Worm (Caenorhabditis elegans) whole organism, young adult: ENCODE results near the gene F01F1.3.

ENCODE experiments used
- B0261.1 ChIP-seq: sonication (generic microtip); optimal IDR thresholded peaks from 2 replicates; lab custom pipeline; 2016; ENCODE audit warnings: mild to moderate bottlenecking, missing genetic modification characterization, moderate library complexity, missing compliant biosample characterization
- B0336.3 ChIP-seq: fragments of 200-800 bp; sonication (Bioruptor generic); IDR thresholded peaks from 2 replicates; pipeline ENCODE4 v1.3.6; 2022; ENCODE audit warnings: missing genetic modification characterization, missing compliant biosample characterization
- C17E4.6 ChIP-seq: fragments of 200-800 bp; sonication (Bioruptor generic); IDR thresholded peaks from 2 replicates; pipeline ENCODE4 v1.3.6; 2022; ENCODE audit warnings: missing genetic modification reagents, missing genetic modification characterization, missing compliant biosample characterization
- F10E7.11 ChIP-seq: sonication (generic microtip); optimal IDR thresholded peaks from 2 replicates; lab custom pipeline; 2017; ENCODE audit warnings: mild to moderate bottlenecking, missing genetic modification characterization, moderate library complexity, missing compliant biosample characterization
- F22D6.2 ChIP-seq: sonication (generic microtip); optimal IDR thresholded peaks from 2 replicates; lab custom pipeline; 2016; ENCODE audit warnings: mild to moderate bottlenecking, missing genetic modification characterization, missing compliant biosample characterization
- F39B2.1 ChIP-seq: fragments of 200-800 bp; sonication (Bioruptor generic); IDR thresholded peaks from 2 replicates; pipeline ENCODE4 v1.3.6; 2022; ENCODE audit warnings: missing genetic modification reagents, missing genetic modification characterization, missing compliant biosample characterization
- F57A8.1 ChIP-seq: fragments of 200-800 bp; sonication (Bioruptor generic); optimal IDR thresholded peaks from 2 replicates; lab custom pipeline; 2018; ENCODE audit warnings: mild to moderate bottlenecking, missing genetic modification characterization, moderate library complexity, missing compliant biosample characterization
- Y53G8AR.9 ChIP-seq: fragments of 200-800 bp; sonication (Bioruptor generic); conservative IDR thresholded peaks from 2 replicates; pipeline ENCODE4 v1.3.6; 2022; ENCODE audit warnings: missing genetic modification reagents, missing genetic modification characterization, missing compliant biosample characterization
- Y56A3A.18 ChIP-seq: fragments of 200-800 bp; sonication (Bioruptor generic); IDR thresholded peaks from 2 replicates; pipeline ENCODE4 v1.3.6; 2022; ENCODE audit warnings: missing genetic modification reagents, missing genetic modification characterization, missing compliant biosample characterization
- Y95B8A.8 ChIP-seq: fragments of 200-800 bp; sonication (Bioruptor generic); IDR thresholded peaks from 2 replicates; pipeline ENCODE4 v1.3.6; 2022; ENCODE audit warnings: missing genetic modification reagents, missing genetic modification characterization, missing compliant biosample characterization
- ZK185.1 ChIP-seq: sonication (generic microtip); optimal IDR thresholded peaks from 2 replicates; lab custom pipeline; 2016; ENCODE audit warnings: mild to moderate bottlenecking, missing genetic modification characterization, missing compliant biosample characterization; ENCODE audit not compliant: poor library complexity, severe bottlenecking
- akir-1 ChIP-seq: fragments of 200-800 bp; sonication (Bioruptor generic); optimal IDR thresholded peaks from 2 replicates; lab custom pipeline; 2018; ENCODE audit warnings: mild to moderate bottlenecking, missing genetic modification characterization, moderate library complexity, missing compliant biosample characterization
- aptf-2 ChIP-seq: fragments of 200-800 bp; sonication (Bioruptor generic); conservative IDR thresholded peaks from 2 replicates; pipeline ENCODE4 v1.3.6; 2022; ENCODE audit warnings: missing genetic modification reagents, missing genetic modification characterization, missing compliant biosample characterization
- cebp-1 ChIP-seq, 2 experiments: fragments of 200-800 bp in 1 of 2; sonication (Bioruptor generic) in 1 of 2; sonication (generic microtip) in 1 of 2; IDR thresholded peaks in 1 of 2; optimal IDR thresholded peaks in 1 of 2; 2 replicates each; pipeline versions ENCODE4 v1.3.6 to Lab custom; 2017 to 2022; ENCODE audit warnings: missing compliant biosample characterization in 2 of 2, missing genetic modification characterization in 2 of 2, mild to moderate bottlenecking in 1 of 2, missing genetic modification reagents in 1 of 2, moderate library complexity in 1 of 2
- cebp-2 ChIP-seq: fragments of 200-800 bp; sonication (Bioruptor generic); IDR thresholded peaks from 2 replicates; pipeline ENCODE4 v1.3.6; 2022; ENCODE audit warnings: missing genetic modification characterization, missing compliant biosample characterization
- ceh-58 ChIP-seq: fragments of 200-800 bp; sonication (Bioruptor generic); IDR thresholded peaks from 2 replicates; pipeline ENCODE4 v1.3.6; 2022; ENCODE audit warnings: missing genetic modification characterization, missing compliant biosample characterization
- ceh-79 ChIP-seq: sonication (generic microtip); optimal IDR thresholded peaks from 2 replicates; lab custom pipeline; 2017; ENCODE audit warnings: mild to moderate bottlenecking, missing genetic modification characterization, missing compliant biosample characterization
- ceh-91 ChIP-seq: fragments of 200-800 bp; sonication (Bioruptor generic); IDR thresholded peaks from 2 replicates; pipeline ENCODE4 v1.3.6; 2022; ENCODE audit warnings: missing genetic modification reagents, missing genetic modification characterization, missing compliant biosample characterization
- dox-1 ChIP-seq: fragments of 200-800 bp; sonication (Bioruptor generic); IDR thresholded peaks from 2 replicates; pipeline ENCODE4 v1.3.6; 2022; ENCODE audit warnings: missing genetic modification reagents, missing genetic modification characterization, missing compliant biosample characterization
- egrh-3 ChIP-seq: fragments of 200-800 bp; sonication (Bioruptor generic); IDR thresholded peaks from 2 replicates; pipeline ENCODE4 v1.3.6; 2022; ENCODE audit warnings: missing genetic modification reagents, missing genetic modification characterization, missing compliant biosample characterization
- ekl-4 ChIP-seq: fragments of 200-800 bp; sonication (Bioruptor generic); IDR thresholded peaks from 2 replicates; pipeline ENCODE4 v1.3.6; 2022; ENCODE audit warnings: missing genetic modification reagents, missing genetic modification characterization, missing compliant biosample characterization
- him-1 ChIP-seq: sonication (generic microtip); optimal IDR thresholded peaks from 2 replicates; lab custom pipeline; 2016; ENCODE audit warnings: missing genotype, missing genetic modification reagents, missing genetic modification characterization, missing compliant biosample characterization
- hrde-1 ChIP-seq: sonication (generic microtip); optimal IDR thresholded peaks from 2 replicates; lab custom pipeline; 2016; ENCODE audit warnings: missing genetic modification characterization, mild to moderate bottlenecking, missing compliant biosample characterization, moderate library complexity, missing genotype, missing genetic modification reagents, borderline replicate concordance
- lin-26 ChIP-seq: fragments of 200-800 bp; sonication (Bioruptor generic); IDR thresholded peaks from 2 replicates; pipeline ENCODE4 v1.3.6; 2022; ENCODE audit warnings: missing genetic modification reagents, missing genetic modification characterization, missing compliant biosample characterization
- lin-35 ChIP-seq, 3 experiments: fragments of 150-350 bp in 2 of 3; sonication (generic microtip) in 1 of 3; optimal IDR thresholded peaks; 2 replicates each; lab custom pipeline; 2014 to 2018; ENCODE audit warnings: missing biosample characterization in 3 of 3, missing genetic modification characterization in 3 of 3, missing genetic modification reagents in 3 of 3
- lin-40 ChIP-seq: sonication (generic microtip); optimal IDR thresholded peaks from 2 replicates; lab custom pipeline; 2016; ENCODE audit warnings: missing genetic modification characterization, mild to moderate bottlenecking, missing compliant biosample characterization, missing genotype, missing genetic modification reagents
- madf-10 ChIP-seq: sonication (generic microtip); optimal IDR thresholded peaks from 2 replicates; lab custom pipeline; 2016; ENCODE audit warnings: mild to moderate bottlenecking, missing genetic modification characterization, missing compliant biosample characterization
- madf-3 ChIP-seq: fragments of 200-800 bp; sonication (Bioruptor generic); IDR thresholded peaks from 2 replicates; pipeline ENCODE4 v1.3.6; 2022; ENCODE audit warnings: missing genetic modification reagents, missing genetic modification characterization, missing compliant biosample characterization
- mel-28 ChIP-seq: sonication (generic microtip); optimal IDR thresholded peaks from 2 replicates; lab custom pipeline; 2016; ENCODE audit warnings: borderline replicate concordance, mild to moderate bottlenecking, missing genetic modification characterization, missing compliant biosample characterization
- mes-4 ChIP-seq: sonication (generic microtip); optimal IDR thresholded peaks from 2 replicates; lab custom pipeline; 2016; ENCODE audit warnings: missing genotype, missing genetic modification characterization, missing compliant biosample characterization
- nhr-90 ChIP-seq: sonication (generic microtip); optimal IDR thresholded peaks from 2 replicates; lab custom pipeline; 2016; ENCODE audit warnings: missing genotype, mild to moderate bottlenecking, missing genetic modification characterization, missing compliant biosample characterization
- pbrm-1 ChIP-seq: fragments of 200-800 bp; sonication (Bioruptor generic); IDR thresholded peaks from 2 replicates; pipeline ENCODE4 v1.3.6; 2022; ENCODE audit warnings: missing genetic modification reagents, missing genetic modification characterization, missing compliant biosample characterization
- pha-4 ChIP-seq: fragments of 150-350 bp; sonication (generic microtip); optimal IDR thresholded peaks from 2 replicates; lab custom pipeline; 2014; ENCODE audit warnings: missing biosample characterization, missing genetic modification reagents, missing genetic modification characterization
- repo-1 ChIP-seq: sonication (generic microtip); optimal IDR thresholded peaks from 2 replicates; lab custom pipeline; 2017; ENCODE audit warnings: mild to moderate bottlenecking, missing genetic modification characterization, missing compliant biosample characterization
- snpc-3.4 ChIP-seq: sonication (generic microtip); optimal IDR thresholded peaks from 2 replicates; lab custom pipeline; 2017; ENCODE audit warnings: missing genetic modification characterization, mild to moderate bottlenecking, missing compliant biosample characterization, antibody characterized with exemption, moderate library complexity, missing genotype, missing genetic modification reagents
- somi-1 ChIP-seq: fragments of 200-800 bp; sonication (Bioruptor generic); optimal IDR thresholded peaks from 2 replicates; lab custom pipeline; 2018; ENCODE audit warnings: mild to moderate bottlenecking, missing genetic modification characterization, missing compliant biosample characterization
- sptf-2 ChIP-seq: fragments of 200-800 bp; sonication (Bioruptor generic); optimal IDR thresholded peaks from 2 replicates; lab custom pipeline; 2018; ENCODE audit warnings: mild to moderate bottlenecking, missing genetic modification characterization, missing compliant biosample characterization
- tbp1 ChIP-seq: fragments of 200-800 bp; sonication (Bioruptor generic); optimal IDR thresholded peaks from 2 replicates; lab custom pipeline; 2018; ENCODE audit warnings: mild to moderate bottlenecking, missing genetic modification characterization, missing compliant biosample characterization
- tlf-1 ChIP-seq: fragments of 200-800 bp; sonication (Bioruptor generic); optimal IDR thresholded peaks from 2 replicates; lab custom pipeline; 2018; ENCODE audit warnings: mild to moderate bottlenecking, missing genetic modification characterization, missing compliant biosample characterization
- unc-130 ChIP-seq: sonication (generic microtip); optimal IDR thresholded peaks from 2 replicates; lab custom pipeline; 2016; ENCODE audit warnings: missing genetic modification reagents, missing genetic modification characterization, missing compliant biosample characterization
- unc-62 ChIP-seq: fragments of 150-350 bp; optimal IDR thresholded peaks from 2 replicates; lab custom pipeline; 2014; ENCODE audit warnings: missing biosample characterization, missing genetic modification reagents, missing genetic modification characterization
- ztf-18 ChIP-seq: sonication (generic microtip); optimal IDR thresholded peaks from 2 replicates; lab custom pipeline; 2016; ENCODE audit warnings: missing genotype, mild to moderate bottlenecking, missing genetic modification characterization, missing compliant biosample characterization
- ztf-22 ChIP-seq: fragments of 200-800 bp; sonication (Bioruptor generic); optimal IDR thresholded peaks from 2 replicates; lab custom pipeline; 2018; ENCODE audit warnings: mild to moderate bottlenecking, missing genetic modification characterization, moderate library complexity, missing compliant biosample characterization
- ztf-25 ChIP-seq: fragments of 200-800 bp; sonication (Bioruptor generic); IDR thresholded peaks from 2 replicates; pipeline ENCODE4 v1.3.6; 2022; ENCODE audit warnings: missing genetic modification reagents, missing genetic modification characterization, missing compliant biosample characterization
- ztf-28 ChIP-seq: fragments of 200-800 bp; sonication (Bioruptor generic); IDR thresholded peaks from 2 replicates; pipeline ENCODE4 v1.3.6; 2022; ENCODE audit warnings: missing genetic modification reagents, missing genetic modification characterization, missing compliant biosample characterization

The F01F1.3 gene

ce11 chrIII:5869429-5869828 lies 2.3 kb upstream of the F01F1.3 start, which contains the start of gene F01F1.15:
F01F1.15 (minus strand) TSS chrIII:5869529.
- no peak for TF ChIP-seq cebp-2
- no peak for TF ChIP-seq madf-3 (GFP tag; lab: Robert Waterston, UW)
- no peak for TF ChIP-seq mel-28 (tag; lab: Kevin White, UChicago)
- no peak for TF ChIP-seq unc-130 (GFP tag; lab: Kevin White, UChicago)
- no peak for TF ChIP-seq pha-4 (tag; lab: Kevin White, UChicago)
- no peak for TF ChIP-seq ztf-28 (GFP tag; lab: Robert Waterston, UW)
- no peak for TF ChIP-seq hrde-1 (tag; lab: Kevin White, UChicago)
- TF ChIP-seq Y95B8A.8: no peak
- no peak for TF ChIP-seq cebp-1 (GFP tag; IDR thresholded peaks at IDR 0.05; lab: Robert Waterston, UW)
- no peak for TF ChIP-seq cebp-1 (tag; optimal IDR thresholded peaks at IDR 0.05; lab: Kevin White, UChicago)
- TF ChIP-seq F22D6.2 (tag; lab: Kevin White, UChicago): no peak
- no peak for TF ChIP-seq C17E4.6 (GFP tag; lab: Robert Waterston, UW)
- no peak for TF ChIP-seq Y53G8AR.9 (GFP tag; lab: Robert Waterston, UW)
- TF ChIP-seq Y56A3A.18 (GFP tag; lab: Robert Waterston, UW): no peak

- TF ChIP-seq unc-62 (GFP tag; lab: Kevin White, UChicago) (no peak), sptf-2 (GFP tag; lab: Kevin White, UChicago) (no peak), ceh-91 (GFP tag; lab: Robert Waterston, UW) (no peak), ztf-18 (no peak), ekl-4 (GFP tag; lab: Robert Waterston, UW) (no peak), him-1 (tag; lab: Kevin White, UChicago) (no peak), F39B2.1 (no peak), F57A8.1 (no peak), ztf-28 (GFP tag; lab: Robert Waterston, UW) (no peak), ceh-79 (tag; lab: Kevin White, UChicago) (no peak), aptf-2 (no peak), egrh-3 (GFP tag; lab: Robert Waterston, UW) (no peak), snpc-3.4 (no peak)
- TF ChIP-seq, all 124 proteins: peak for 0
Observed at ce11 chrIII:5872288-5872687, 550 bp downstream of the F01F1.3 start.

- TF ChIP-seq dox-1 (GFP tag; lab: Robert Waterston, UW) (no peak), ztf-22 (GFP tag; lab: Kevin White, UChicago) (no peak), sptf-2 (GFP tag; lab: Kevin White, UChicago) (no peak), lin-40 (tag; lab: Kevin White, UChicago) (peak; percentile 52), ZK185.1 (tag; lab: Kevin White, UChicago) (peak; percentile 42), tbp1 (GFP tag; lab: Kevin White, UChicago) (peak; percentile 4), madf-10 (tag; lab: Kevin White, UChicago) (peak; percentile 38), Y53G8AR.9 (GFP tag; lab: Robert Waterston, UW) (peak; percentile 74), mes-4 (tag; lab: Kevin White, UChicago) (no peak), ztf-25 (GFP tag; lab: Robert Waterston, UW) (no peak), F10E7.11 (tag; lab: Kevin White, UChicago) (no peak), nhr-90 (peak; percentile 57), lin-35 (GFP tag; optimal IDR thresholded peaks at IDR 0.05; lab: Kevin White, UChicago) (peak in 1 of 3 experiments; percentile 56), aptf-2 (no peak), cebp-1 (GFP tag; IDR thresholded peaks at IDR 0.05; lab: Robert Waterston, UW) (no peak), cebp-1 (tag; optimal IDR thresholded peaks at IDR 0.05; lab: Kevin White, UChicago) (peak; percentile 21), repo-1 (tag; lab: Kevin White, UChicago) (peak; percentile 60), B0261.1 (tag; lab: Kevin White, UChicago) (no peak), B0336.3 (peak; percentile 67), akir-1 (GFP tag; lab: Kevin White, UChicago) (no peak), ceh-58 (GFP tag; lab: Robert Waterston, UW) (no peak), pbrm-1 (GFP tag; lab: Robert Waterston, UW) (peak; percentile 16; the same call in 1 of the 2 replicates), tlf-1 (GFP tag; lab: Kevin White, UChicago) (peak; percentile 41), lin-26 (GFP tag; lab: Robert Waterston, UW) (peak; percentile 73; the same call in 1 of the 2 replicates), somi-1 (GFP tag; lab: Kevin White, UChicago) (peak; percentile 57)
Observed at ce11 chrIII:5874263-5874662, 2.5 kb downstream of the F01F1.3 start.
